Fruit fly (Drosophila melanogaster) whole organism, adult: ENCODE measurements around the gene CG42822.

Experiments
- CG11617 ChIP-seq: fragments of 200-800 bp; sonication (Bioruptor generic); optimal IDR thresholded peaks from 2 replicates; lab custom pipeline; 2017; ENCODE audit warnings: mild to moderate bottlenecking, missing biosample characterization, missing genetic modification reagents, missing genetic modification characterization
- CG12768 ChIP-seq: fragments of 200-800 bp; sonication (Bioruptor generic); optimal IDR thresholded peaks from 2 replicates; lab custom pipeline; 2017; ENCODE audit warnings: missing biosample characterization, missing genetic modification characterization, mild to moderate bottlenecking, moderate library complexity, missing genetic modification reagents
- CG14711 ChIP-seq: fragments of 200-800 bp; sonication (Bioruptor generic); optimal IDR thresholded peaks from 2 replicates; lab custom pipeline; 2018; ENCODE audit warnings: missing biosample characterization, mild to moderate bottlenecking, missing genetic modification characterization, moderate library complexity
- CG1620 ChIP-seq: fragments of 200-800 bp; sonication (Bioruptor generic); optimal IDR thresholded peaks from 2 replicates; lab custom pipeline; 2016; ENCODE audit warnings: missing biosample characterization, missing genetic modification characterization
- CG33017 ChIP-seq: fragments of 200-800 bp; sonication (Bioruptor generic); optimal IDR thresholded peaks from 2 replicates; lab custom pipeline; 2018; ENCODE audit warnings: missing biosample characterization, mild to moderate bottlenecking, missing genetic modification characterization, moderate library complexity
- CG5204 ChIP-seq: fragments of 200-800 bp; sonication (Bioruptor generic); optimal IDR thresholded peaks from 2 replicates; lab custom pipeline; 2016; ENCODE audit warnings: missing biosample characterization, missing genetic modification characterization
- CG7045 ChIP-seq: fragments of 200-800 bp; sonication (Bioruptor generic); optimal IDR thresholded peaks from 2 replicates; lab custom pipeline; 2017; ENCODE audit warnings: missing biosample characterization, mild to moderate bottlenecking, missing genetic modification characterization
- CG7101 ChIP-seq: fragments of 200-800 bp; sonication (Bioruptor generic); optimal IDR thresholded peaks from 2 replicates; lab custom pipeline; 2018; ENCODE audit warnings: missing biosample characterization, mild to moderate bottlenecking, missing genetic modification characterization, moderate library complexity
- Clk ChIP-seq: fragments of 200-800 bp; sonication (Bioruptor generic); optimal IDR thresholded peaks from 2 replicates; lab custom pipeline; 2017; ENCODE audit warnings: missing biosample characterization, missing genetic modification characterization
- Crg-1 ChIP-seq: fragments of 200-800 bp; sonication (Bioruptor generic); optimal IDR thresholded peaks from 2 replicates; lab custom pipeline; 2016; ENCODE audit warnings: missing biosample characterization, missing genetic modification characterization
- Hr96 ChIP-seq: fragments of 200-800 bp; sonication (Bioruptor generic); optimal IDR thresholded peaks from 2 replicates; lab custom pipeline; 2016; ENCODE audit warnings: missing biosample characterization, missing genetic modification characterization
- Mnt ChIP-seq: fragments of 200-800 bp; sonication (Bioruptor generic); optimal IDR thresholded peaks from 2 replicates; lab custom pipeline; 2016; ENCODE audit warnings: missing biosample characterization, mild to moderate bottlenecking, missing genetic modification characterization
- bab1 ChIP-seq: fragments of 200-800 bp; sonication (Bioruptor generic); optimal IDR thresholded peaks from 3 replicates; lab custom pipeline; 2019; ENCODE audit warnings: missing biosample characterization, mild to moderate bottlenecking, missing genetic modification characterization, moderate library complexity
- cic ChIP-seq: fragments of 200-800 bp; sonication (Bioruptor generic); optimal IDR thresholded peaks from 2 replicates; lab custom pipeline; 2017; ENCODE audit warnings: missing biosample characterization, mild to moderate bottlenecking, missing genetic modification characterization, moderate library complexity
- cnc ChIP-seq, 2 experiments: fragments of >200 bp; optimal IDR thresholded peaks; 2 replicates each; lab custom pipeline; 2017
- kay ChIP-seq: fragments of 200-800 bp; sonication (Bioruptor generic); peaks from one replicate; lab custom pipeline; 2016; ENCODE audit warnings: missing biosample characterization, missing genetic modification characterization, borderline replicate concordance
- ovo ChIP-seq: fragments of 200-800 bp; sonication (Bioruptor generic); optimal IDR thresholded peaks from 2 replicates; lab custom pipeline; 2016; ENCODE audit warnings: missing biosample characterization, missing genetic modification characterization
- pad ChIP-seq: fragments of 200-800 bp; sonication (Bioruptor generic); optimal IDR thresholded peaks from 3 replicates; lab custom pipeline; 2017; ENCODE audit warnings: missing biosample characterization, missing genetic modification characterization, mild to moderate bottlenecking, moderate library complexity, missing genetic modification reagents
- tj ChIP-seq: fragments of 200-800 bp; sonication (Bioruptor generic); optimal IDR thresholded peaks from 3 replicates; lab custom pipeline; 2017; ENCODE audit warnings: missing biosample characterization, mild to moderate bottlenecking, missing genetic modification characterization, moderate library complexity
- toe ChIP-seq: fragments of 200-800 bp; sonication (Bioruptor generic); optimal IDR thresholded peaks from 2 replicates; lab custom pipeline; 2016; ENCODE audit warnings: missing biosample characterization, missing genetic modification characterization

CG42822 gene

DNA sequence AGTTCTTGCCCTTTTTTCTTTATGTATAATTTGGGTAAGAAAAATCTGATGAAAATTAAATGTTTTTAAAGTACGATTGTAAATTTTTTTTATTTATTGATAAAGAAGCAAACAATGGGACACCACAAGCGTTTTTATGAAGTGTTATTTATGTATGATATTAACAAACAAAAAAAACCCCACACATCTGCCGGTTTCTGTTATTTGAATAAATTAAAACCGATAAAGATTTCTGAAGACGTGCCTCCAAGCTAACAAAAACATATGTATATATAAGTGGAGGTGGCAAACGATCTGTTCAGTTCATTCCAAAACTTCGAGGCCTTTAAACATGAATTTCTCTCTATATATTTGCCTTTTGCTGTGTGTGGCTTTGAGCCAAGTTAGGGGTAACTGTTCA is at the start of gene CG42822:
CG42822 (plus strand) TSS at position 301 of the 400 bp plus-strand sequence.
- no peak for TF ChIP-seq CG33017 (tag; lab: Kevin White, UChicago)
- TF ChIP-seq CG14711 (tag; lab: Kevin White, UChicago) = no peak
- TF ChIP-seq ovo (GFP tag; lab: Kevin White, UChicago) = no peak
- TF ChIP-seq pad (GFP tag; lab: Kevin White, UChicago) = no peak
- TF ChIP-seq cic (GFP tag; lab: Kevin White, UChicago) = no peak
- TF ChIP-seq cnc (optimal IDR thresholded peaks at IDR 0.05; lab: Kevin White, UChicago) = no peak
- no peak for TF ChIP-seq kay
- TF ChIP-seq Hr96 (GFP tag; lab: Kevin White, UChicago) = no peak

- TF ChIP-seq ovo (GFP tag; lab: Kevin White, UChicago) (no peak), Clk (GFP tag; lab: Kevin White, UChicago) (no peak), toe (GFP tag; lab: Kevin White, UChicago) (no peak)
Observed at dm6 chr3R:17366023-17366422, 47.7 kb upstream of the CG42822 start, which contains the start of gene beat-IIa. beat-IIa (minus strand) TSS chr3R:17366119.

DNA sequence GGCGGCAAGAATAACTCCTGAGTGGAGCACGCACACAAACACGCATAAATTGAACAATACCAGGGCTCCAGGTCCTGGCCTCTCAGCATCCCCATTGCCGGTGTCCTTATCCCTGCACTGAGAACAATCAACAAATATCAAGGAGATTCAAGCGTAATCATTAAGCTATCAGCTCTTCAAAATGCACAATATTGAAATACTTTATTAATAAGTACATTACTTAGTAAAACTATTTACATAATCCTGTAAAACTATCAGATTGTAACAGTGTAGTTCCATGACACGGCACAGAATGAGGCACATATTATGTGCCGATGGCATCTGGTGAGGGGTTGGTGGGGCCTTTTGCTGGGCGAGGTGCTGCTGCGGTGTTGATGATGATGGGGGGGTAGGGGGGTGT is 42.6 kb upstream of the CG42822 start:
- TF ChIP-seq CG33017 (tag; lab: Kevin White, UChicago) = no peak
- TF ChIP-seq Hr96 (GFP tag; lab: Kevin White, UChicago) = no peak
- no peak for TF ChIP-seq toe (GFP tag; lab: Kevin White, UChicago)
- TF ChIP-seq ovo (GFP tag; lab: Kevin White, UChicago) = no peak
- no peak for TF ChIP-seq Crg-1 (GFP tag; lab: Kevin White, UChicago)
- TF ChIP-seq CG12768 (GFP tag; lab: Kevin White, UChicago) = no peak

DNA sequence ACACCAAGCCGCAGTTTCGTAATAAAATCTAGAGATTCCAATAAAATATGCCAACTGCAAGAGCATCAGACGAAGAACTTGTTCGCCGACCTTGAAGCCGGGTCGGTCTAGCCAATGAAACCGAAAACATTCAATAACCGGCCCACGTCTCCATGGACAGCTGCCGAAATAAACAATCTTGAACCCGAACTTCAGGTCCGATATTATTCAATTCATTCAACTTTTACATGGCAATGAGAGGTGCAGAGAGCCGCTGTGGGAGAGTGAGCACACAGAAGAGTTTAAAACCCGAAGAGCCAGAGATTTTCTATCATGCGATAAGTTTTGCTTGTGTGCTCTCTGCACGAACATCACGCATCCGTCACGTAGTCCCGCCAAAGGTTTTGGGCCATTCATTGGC is 36.2 kb upstream of the CG42822 start:
- TF ChIP-seq CG11617 (GFP tag; lab: Kevin White, UChicago) (no peak), bab1 (no peak), Crg-1 (GFP tag; lab: Kevin White, UChicago) (no peak), CG12768 (GFP tag; lab: Kevin White, UChicago) (no peak), CG7101 (tag; lab: Kevin White, UChicago) (no peak), pad (GFP tag; lab: Kevin White, UChicago) (no peak), CG33017 (tag; lab: Kevin White, UChicago) (no peak), CG7045 (GFP tag; lab: Kevin White, UChicago) (no peak), CG5204 (no peak), Mnt (GFP tag; lab: Kevin White, UChicago) (no peak), ovo (GFP tag; lab: Kevin White, UChicago) (no peak), toe (GFP tag; lab: Kevin White, UChicago) (no peak), cic (GFP tag; lab: Kevin White, UChicago) (no peak), cnc (optimal IDR thresholded peaks at IDR 0.05; lab: Kevin White, UChicago) (no peak), Clk (GFP tag; lab: Kevin White, UChicago) (no peak)

DNA sequence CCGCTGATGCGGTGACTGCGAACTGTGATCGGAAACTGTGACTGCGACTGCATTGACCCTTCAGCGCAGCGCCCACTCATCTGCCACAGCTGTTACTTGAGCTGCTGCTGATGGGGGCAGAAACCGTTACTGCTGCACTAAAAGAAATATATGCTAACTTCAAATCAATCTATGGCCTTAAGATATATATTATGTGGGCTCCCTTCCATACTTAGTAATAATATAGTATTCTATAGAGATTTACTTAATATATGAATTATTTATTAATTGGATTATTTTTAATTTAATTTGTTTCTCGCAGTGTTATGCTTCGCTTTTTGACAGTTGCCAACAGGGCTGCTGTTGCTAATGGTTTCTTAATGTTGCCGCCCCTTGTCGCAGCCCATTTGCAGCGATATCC is 34.6 kb upstream of the CG42822 start:
- TF ChIP-seq cic (GFP tag; lab: Kevin White, UChicago) (no peak), CG7101 (tag; lab: Kevin White, UChicago) (no peak), Crg-1 (GFP tag; lab: Kevin White, UChicago) (no peak), pad (GFP tag; lab: Kevin White, UChicago) (no peak), Mnt (GFP tag; lab: Kevin White, UChicago) (no peak), tj (no peak), CG7045 (GFP tag; lab: Kevin White, UChicago) (no peak), kay (no peak)

DNA sequence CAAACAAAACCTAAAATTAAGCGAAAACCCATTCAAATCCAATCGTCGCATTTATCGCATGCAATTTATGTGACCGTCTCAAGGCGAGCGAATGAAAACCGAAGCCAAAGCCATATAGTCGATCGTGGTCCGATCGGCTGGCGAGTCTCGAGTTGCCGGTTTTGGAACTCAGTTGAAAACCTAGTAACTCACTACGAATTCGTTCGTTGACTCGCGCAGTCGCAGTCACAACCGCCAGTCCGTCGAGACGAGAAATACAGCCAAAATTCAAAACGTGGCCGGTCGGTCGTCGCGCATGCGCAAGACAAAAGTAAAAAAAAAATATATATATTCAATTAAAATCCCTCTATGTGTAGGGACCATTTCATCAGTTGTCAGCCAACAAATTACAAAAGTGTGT is 34.0 kb upstream of the CG42822 start, which contains the start of gene lute:
lute (plus strand) TSS at position 203 of the 400 bp plus-strand sequence.
- TF ChIP-seq tj (peak; percentile 44), CG33017 (tag; lab: Kevin White, UChicago) (no peak), CG11617 (GFP tag; lab: Kevin White, UChicago) (no peak), CG1620 (GFP tag; lab: Kevin White, UChicago) (no peak), CG7101 (tag; lab: Kevin White, UChicago) (no peak), bab1 (no peak), kay (peak; percentile 56), pad (GFP tag; lab: Kevin White, UChicago) (no peak), cic (GFP tag; lab: Kevin White, UChicago) (no peak)

DNA sequence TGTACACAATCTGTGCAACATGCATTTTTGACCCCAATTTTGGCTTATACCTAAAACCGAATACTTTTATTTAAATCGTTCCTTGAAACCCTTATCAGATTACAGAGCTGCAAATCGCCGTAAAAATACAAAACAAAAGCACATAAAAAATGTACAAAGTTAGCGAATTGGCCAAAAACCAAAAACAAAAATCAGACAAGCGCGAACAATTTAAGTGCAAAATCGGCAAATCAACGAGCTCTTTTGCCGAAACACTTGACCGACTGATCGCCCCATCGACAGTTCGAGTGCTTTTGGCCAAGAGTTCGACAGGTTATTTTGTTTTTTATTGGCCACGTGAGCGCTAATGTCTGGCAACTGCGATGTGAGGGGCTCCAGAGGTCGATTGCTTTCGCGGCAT is 31.8 kb upstream of the CG42822 start:
- TF ChIP-seq Mnt (GFP tag; lab: Kevin White, UChicago) = no peak
- TF ChIP-seq tj = peak; percentile 92
